Fruit fly (Drosophila melanogaster) whole organism, embryonic: Measurements from ENCODE around the gene GNBP3.

Experiments
- Blimp-1 ChIP-seq: fragments of 200-800 bp; sonication (Bioruptor generic); optimal IDR thresholded peaks from 3 replicates; lab custom pipeline; 2018; ENCODE audit warnings: missing biosample characterization, missing genetic modification characterization, mild to moderate bottlenecking, moderate library complexity, missing genetic modification reagents
- CG10979 ChIP-seq: fragments of 200-800 bp; sonication (Bioruptor generic); optimal IDR thresholded peaks from 2 replicates; lab custom pipeline; 2018; ENCODE audit warnings: missing biosample characterization, mild to moderate bottlenecking, missing genetic modification characterization, moderate library complexity
- CG11247 ChIP-seq: fragments of 200-800 bp; sonication (Bioruptor generic); IDR thresholded peaks from 2 replicates; pipeline ENCODE4 v1.3.6; 2022; ENCODE audit warnings: missing biosample characterization, missing genetic modification characterization
- CG11398 ChIP-seq: fragments of 200-800 bp; sonication (Bioruptor generic); optimal IDR thresholded peaks from 2 replicates; lab custom pipeline; 2016; ENCODE audit warnings: missing biosample characterization, missing genetic modification characterization
- CG12236 ChIP-seq: fragments of 200-800 bp; sonication (Bioruptor generic); optimal IDR thresholded peaks from 2 replicates; lab custom pipeline; 2016; ENCODE audit warnings: missing biosample characterization, missing genetic modification characterization
- CG1602 ChIP-seq: fragments of 200-800 bp; sonication (Bioruptor generic); optimal IDR thresholded peaks from 3 replicates; lab custom pipeline; 2016; ENCODE audit warnings: missing biosample characterization, missing genetic modification characterization
- CG1647 ChIP-seq: fragments of 200-800 bp; sonication (Bioruptor generic); optimal IDR thresholded peaks from 3 replicates; lab custom pipeline; 2016; ENCODE audit warnings: missing biosample characterization, missing genetic modification characterization
- CG17385 ChIP-seq: fragments of 200-800 bp; sonication (Bioruptor generic); optimal IDR thresholded peaks from 3 replicates; lab custom pipeline; 2018; ENCODE audit warnings: missing biosample characterization, mild to moderate bottlenecking, missing genetic modification characterization
- CG1792 ChIP-seq: fragments of 200-800 bp; sonication (Bioruptor generic); optimal IDR thresholded peaks from 2 replicates; lab custom pipeline; 2016; ENCODE audit warnings: missing biosample characterization, missing genetic modification characterization
- CG2712 ChIP-seq: fragments of 200-800 bp; optimal IDR thresholded peaks from 3 replicates; lab custom pipeline; 2019; ENCODE audit warnings: missing biosample characterization, mild to moderate bottlenecking, missing genetic modification characterization, moderate library complexity
- CG31441 ChIP-seq: fragments of 200-800 bp; sonication (Bioruptor generic); IDR thresholded peaks from 2 replicates; pipeline ENCODE4 v1.3.6; 2022; ENCODE audit warnings: missing biosample characterization, missing genetic modification characterization
- CG33557 ChIP-seq: fragments of 200-800 bp; sonication (Bioruptor generic); optimal IDR thresholded peaks from 2 replicates; lab custom pipeline; 2019; ENCODE audit warnings: missing biosample characterization, mild to moderate bottlenecking, missing genetic modification characterization, moderate library complexity
- CG3838 ChIP-seq: fragments of 200-800 bp; sonication (Bioruptor generic); optimal IDR thresholded peaks from 3 replicates; lab custom pipeline; 2016; ENCODE audit warnings: missing biosample characterization, missing genetic modification characterization
- CG4404 ChIP-seq: fragments of 200-800 bp; sonication (Bioruptor generic); IDR thresholded peaks from 2 replicates; pipeline ENCODE4 v1.3.6; 2022; ENCODE audit warnings: missing biosample characterization, missing genetic modification characterization
- CG4424 ChIP-seq: fragments of 200-800 bp; sonication (Bioruptor generic); optimal IDR thresholded peaks from 3 replicates; lab custom pipeline; 2016; ENCODE audit warnings: missing biosample characterization, missing genetic modification characterization
- CG4730 ChIP-seq: fragments of 200-800 bp; sonication (Bioruptor generic); IDR thresholded peaks from 2 replicates; pipeline ENCODE4 v1.3.6; 2022; ENCODE audit warnings: missing biosample characterization, missing genetic modification characterization
- CG7556 ChIP-seq: fragments of 200-800 bp; sonication (Bioruptor generic); optimal IDR thresholded peaks from 2 replicates; lab custom pipeline; 2017; ENCODE audit warnings: missing biosample characterization, mild to moderate bottlenecking, missing genetic modification characterization
- CG9727 ChIP-seq: fragments of 200-800 bp; sonication (Bioruptor generic); optimal IDR thresholded peaks from 3 replicates; lab custom pipeline; 2017; ENCODE audit warnings: missing biosample characterization, mild to moderate bottlenecking, missing genetic modification characterization
- CHES-1-like ChIP-seq: fragments of 200-800 bp; sonication (Bioruptor generic); optimal IDR thresholded peaks from 2 replicates; lab custom pipeline; 2016; ENCODE audit warnings: missing biosample characterization, missing genetic modification characterization
- CoRest ChIP-seq: fragments of 200-800 bp; sonication (Bioruptor generic); optimal IDR thresholded peaks from 3 replicates; lab custom pipeline; 2018; ENCODE audit warnings: missing biosample characterization, mild to moderate bottlenecking, missing genetic modification characterization, moderate library complexity
- ERR ChIP-seq: fragments of 200-800 bp; sonication (Bioruptor generic); optimal IDR thresholded peaks from 2 replicates; lab custom pipeline; 2016; ENCODE audit warnings: missing biosample characterization, missing genetic modification characterization
- Fer1 ChIP-seq: fragments of 200-800 bp; sonication (Bioruptor generic); optimal IDR thresholded peaks from 2 replicates; lab custom pipeline; 2017; ENCODE audit warnings: missing biosample characterization, mild to moderate bottlenecking, missing genetic modification characterization
- GATAe ChIP-seq: fragments of 200-800 bp; sonication (Bioruptor generic); conservative IDR thresholded peaks from 2 replicates; pipeline ENCODE4 v1.3.6; 2022; ENCODE audit warnings: missing biosample characterization, missing genetic modification characterization
- HLH4C ChIP-seq: fragments of 200-800 bp; sonication (Bioruptor generic); IDR thresholded peaks from 3 replicates; pipeline ENCODE4 v1.3.6; 2022; ENCODE audit warnings: missing biosample characterization, missing genetic modification characterization; ENCODE audit not compliant: partially characterized antibody
- Hand ChIP-seq: fragments of 200-800 bp; sonication (Bioruptor generic); optimal IDR thresholded peaks from 2 replicates; lab custom pipeline; 2017; ENCODE audit warnings: mild to moderate bottlenecking, missing biosample characterization, missing genetic modification reagents, missing genetic modification characterization
- Kr ChIP-seq: fragments of 200-800 bp; sonication (Bioruptor generic); optimal IDR thresholded peaks from 2 replicates; lab custom pipeline; 2017; ENCODE audit warnings: missing biosample characterization, mild to moderate bottlenecking, missing genetic modification characterization
- Med ChIP-seq: fragments of 200-800 bp; sonication (Bioruptor generic); peaks from one replicate; lab custom pipeline; 2016; ENCODE audit warnings: missing biosample characterization, missing genetic modification characterization, mild to moderate bottlenecking, inconsistent platforms, moderate library complexity
- Nf-YB ChIP-seq: fragments of 200-800 bp; sonication (Bioruptor generic); optimal IDR thresholded peaks from 3 replicates; lab custom pipeline; 2019; ENCODE audit warnings: missing biosample characterization, mild to moderate bottlenecking, missing genetic modification characterization, moderate library complexity
- Nf-YC ChIP-seq: fragments of 200-800 bp; optimal IDR thresholded peaks from 3 replicates; lab custom pipeline; 2019; ENCODE audit warnings: missing biosample characterization, mild to moderate bottlenecking, missing genetic modification characterization, moderate library complexity
- PHDP ChIP-seq: fragments of 200-800 bp; sonication (Bioruptor generic); optimal IDR thresholded peaks from 3 replicates; lab custom pipeline; 2018; ENCODE audit warnings: missing biosample characterization, mild to moderate bottlenecking, missing genetic modification characterization, moderate library complexity
- Sin3A ChIP-seq: fragments of >200 bp; optimal IDR thresholded peaks from 2 replicates; lab custom pipeline; 2018
- YL-1 ChIP-seq: fragments of 200-800 bp; sonication (Bioruptor generic); optimal IDR thresholded peaks from 3 replicates; lab custom pipeline; 2017; ENCODE audit warnings: missing biosample characterization, mild to moderate bottlenecking, missing genetic modification characterization
- al ChIP-seq: fragments of 200-800 bp; sonication (Bioruptor generic); IDR thresholded peaks from 2 replicates; pipeline ENCODE4 v1.3.6; 2022; ENCODE audit warnings: missing biosample characterization, missing genetic modification characterization
- bab2 ChIP-seq: fragments of 200-800 bp; sonication (Bioruptor generic); optimal IDR thresholded peaks from 2 replicates; lab custom pipeline; 2016; ENCODE audit warnings: missing biosample characterization, missing genetic modification characterization
- br ChIP-seq: fragments of >200 bp; optimal IDR thresholded peaks from 2 replicates; lab custom pipeline; 2017
- bsh ChIP-seq, 2 experiments: fragments of 200-800 bp; sonication (Bioruptor generic); optimal IDR thresholded peaks; 2 replicates each; lab custom pipeline; 2017 to 2018; ENCODE audit warnings: mild to moderate bottlenecking in 2 of 2, missing biosample characterization in 2 of 2, missing genetic modification characterization in 2 of 2, moderate library complexity in 1 of 2
- fd64A ChIP-seq: fragments of 200-800 bp; sonication (Bioruptor generic); optimal IDR thresholded peaks from 3 replicates; lab custom pipeline; 2018; ENCODE audit warnings: missing biosample characterization, mild to moderate bottlenecking, missing genetic modification characterization
- hth ChIP-seq: fragments of >200 bp; optimal IDR thresholded peaks from 2 replicates; lab custom pipeline; 2017; ENCODE audit warnings: inconsistent platforms
- lab ChIP-seq: fragments of 200-800 bp; sonication (Bioruptor generic); optimal IDR thresholded peaks from 3 replicates; lab custom pipeline; 2017; ENCODE audit warnings: missing biosample characterization, missing genetic modification characterization, mild to moderate bottlenecking, moderate library complexity, missing genetic modification reagents
- lilli ChIP-seq: fragments of 200-800 bp; sonication (Bioruptor generic); optimal IDR thresholded peaks from 3 replicates; lab custom pipeline; 2016; ENCODE audit warnings: missing biosample characterization, missing genetic modification characterization
- odd ChIP-seq: fragments of 200-800 bp; sonication (Bioruptor generic); optimal IDR thresholded peaks from 2 replicates; lab custom pipeline; 2017; ENCODE audit warnings: missing biosample characterization, mild to moderate bottlenecking, missing genetic modification characterization
- pan ChIP-seq, 4 experiments: fragments of >200 bp in 3 of 4; fragments of 200-800 bp in 1 of 4; sonication (Bioruptor generic) in 1 of 4; optimal IDR thresholded peaks in 3 of 4; IDR thresholded peaks in 1 of 4; 2 replicates each; pipeline versions ENCODE4 v1.3.6 to Lab custom; 2017 to 2022; ENCODE audit warnings: missing biosample characterization in 2 of 4, missing genetic modification characterization in 2 of 4, mixed read lengths in 1 of 4
- run ChIP-seq: fragments of 200-800 bp; sonication (Bioruptor generic); optimal IDR thresholded peaks from 3 replicates; lab custom pipeline; 2018; ENCODE audit warnings: missing biosample characterization, mild to moderate bottlenecking, missing genetic modification characterization
- ssp ChIP-seq: fragments of 200-800 bp; sonication (Bioruptor generic); IDR thresholded peaks from 2 replicates; pipeline ENCODE4 v1.3.6; 2022; ENCODE audit warnings: missing biosample characterization, missing genetic modification characterization
- stwl ChIP-seq: fragments of 200-800 bp; sonication (Bioruptor generic); optimal IDR thresholded peaks from 3 replicates; lab custom pipeline; 2018; ENCODE audit warnings: missing biosample characterization, mild to moderate bottlenecking, missing genetic modification characterization, moderate library complexity
- tna ChIP-seq: fragments of 200-800 bp; sonication (Bioruptor generic); IDR thresholded peaks from 2 replicates; pipeline ENCODE4 v1.3.6; 2022; ENCODE audit warnings: missing biosample characterization, missing genetic modification characterization; ENCODE audit not compliant: partially characterized antibody
- usp ChIP-seq: fragments of >200 bp; optimal IDR thresholded peaks from 2 replicates; lab custom pipeline; 2017; ENCODE audit warnings: missing biosample characterization, missing genetic modification characterization
- vvl ChIP-seq: fragments of 200-800 bp; sonication (Bioruptor generic); IDR thresholded peaks from 2 replicates; pipeline ENCODE4 v1.3.6; 2022; ENCODE audit warnings: missing biosample characterization, missing genetic modification characterization
- z ChIP-seq: fragments of 200-800 bp; sonication (Bioruptor generic); IDR thresholded peaks from 3 replicates; pipeline ENCODE4 v1.3.6; 2022; ENCODE audit warnings: missing biosample characterization, missing genetic modification characterization
- zen2 ChIP-seq: fragments of 200-800 bp; sonication (Bioruptor generic); IDR thresholded peaks from 3 replicates; pipeline ENCODE4 v1.3.6; 2022; ENCODE audit warnings: missing biosample characterization, missing genetic modification characterization; ENCODE audit not compliant: partially characterized antibody

The GNBP3 gene

DNA sequence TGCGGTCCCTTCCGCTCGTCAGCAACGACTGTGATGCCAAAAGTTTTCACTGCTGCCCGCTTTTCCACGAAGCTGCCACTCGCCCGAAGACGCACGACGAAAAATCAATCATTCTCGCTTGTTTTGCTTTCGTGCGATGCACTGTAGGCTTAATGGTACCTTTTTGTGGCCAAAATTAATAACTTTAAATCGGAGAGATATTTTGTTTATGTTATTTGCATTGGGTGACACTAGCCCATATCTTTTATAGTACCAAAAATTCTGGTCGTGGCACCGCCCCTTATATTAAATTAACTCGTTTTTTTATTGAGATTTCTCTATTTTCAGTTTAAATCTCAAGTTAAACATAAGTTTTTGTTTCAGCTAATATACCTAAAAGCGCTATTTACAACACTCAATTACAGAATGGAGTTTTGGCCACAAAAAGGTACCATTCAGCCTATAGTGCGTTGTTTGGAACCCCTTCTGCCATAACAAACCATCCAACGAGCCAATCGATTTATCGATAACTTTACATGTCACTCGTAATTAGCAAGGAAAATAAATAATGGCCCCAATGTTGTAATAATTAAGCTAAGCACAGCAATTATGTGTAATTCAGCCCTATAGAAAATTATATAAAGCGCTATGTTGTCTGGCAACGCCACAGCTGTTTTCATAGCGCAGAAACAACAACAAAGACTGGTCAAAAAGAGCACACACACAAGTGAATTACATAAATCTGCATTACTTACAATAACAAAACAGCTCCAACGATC lies 1.4 kb upstream of the GNBP3 start (continued):
- TF ChIP-seq Med (GFP tag; lab: Kevin White, UChicago) (peak; percentile 82), CG11398 (GFP tag; lab: Kevin White, UChicago) (no peak), vvl (peak; percentile 14; the same call in 1 of the 2 replicates), al (GFP tag; lab: Robert Waterston, UW) (0 out of 2 replicates have a peak, but pooled peaks have one; percentile 38), Nf-YB (GFP tag; lab: Kevin White, UChicago) (peak; percentile 52), HLH4C (peak; percentile 45), CHES-1-like (no peak), GATAe (GFP tag; lab: Robert Waterston, UW) (no peak), CoRest (tag; lab: Kevin White, UChicago) (peak; percentile 82), hth (lab: Kevin White, UChicago) (no peak), pan (optimal IDR thresholded peaks at IDR 0.05; lab: Kevin White, UChicago) (no peak), pan (GFP tag; optimal IDR thresholded peaks at IDR 0.05 in 1 of 2, IDR thresholded peaks at IDR 0.05 in 1 of 2) (peak in 1 of 2 experiments; percentile 16), Kr (no peak), ERR (no peak), ssp (GFP tag; lab: Robert Waterston, UW) (no peak), Sin3A (lab: Kevin White, UChicago) (no peak), zen2 (GFP tag; lab: Robert Waterston, UW) (no peak), Nf-YC (tag; lab: Kevin White, UChicago) (peak; percentile 73), CG1602 (peak; percentile 28), CG10979 (tag; lab: Kevin White, UChicago) (peak; percentile 68), CG2712 (tag; lab: Kevin White, UChicago) (peak; percentile 72), CG33557 (peak; percentile 16), CG4404 (GFP tag; lab: Robert Waterston, UW) (no peak), run (peak; percentile 42), Hand (GFP tag; lab: Kevin White, UChicago) (peak; percentile 57), lab (peak; percentile 72), CG1792 (GFP tag; lab: Kevin White, UChicago) (no peak), CG1647 (GFP tag; lab: Kevin White, UChicago) (no peak), usp (GFP tag; lab: Kevin White, UChicago) (no peak), CG11247 (GFP tag; lab: Robert Waterston, UW) (no peak), lilli (GFP tag; lab: Kevin White, UChicago) (peak; percentile 46), CG3838 (GFP tag; lab: Kevin White, UChicago) (no peak), CG7556 (GFP tag; lab: Kevin White, UChicago) (peak; percentile 84), bsh (GFP tag; optimal IDR thresholded peaks at IDR 0.05; lab: Kevin White, UChicago) (peak; percentile 64), tna (no peak), CG17385 (GFP tag; lab: Kevin White, UChicago) (peak; percentile 72), Blimp-1 (GFP tag; lab: Kevin White, UChicago) (peak; percentile 59), CG4730 (GFP tag; lab: Robert Waterston, UW) (no peak), CG4424 (GFP tag; lab: Kevin White, UChicago) (peak; percentile 36), CG12236 (GFP tag; lab: Kevin White, UChicago) (no peak), Fer1 (peak; percentile 82), stwl (tag; lab: Kevin White, UChicago) (peak; percentile 27), fd64A (GFP tag; lab: Kevin White, UChicago) (no peak), CG9727 (GFP tag; lab: Kevin White, UChicago) (peak; percentile 63), z (GFP tag; lab: Robert Waterston, UW) (no peak), PHDP (tag; lab: Kevin White, UChicago) (peak; percentile 69), odd (GFP tag; lab: Kevin White, UChicago) (peak; percentile 76), bab2 (GFP tag; lab: Kevin White, UChicago) (peak; percentile 45), br (lab: Kevin White, UChicago) (no peak), YL-1 (GFP tag; lab: Kevin White, UChicago) (peak; percentile 35), CG31441 (GFP tag; lab: Robert Waterston, UW) (peak; percentile 84)
